Worm (Caenorhabditis elegans): Measurements from ENCODE around the gene ugt-18.
A peak's percentile ranks its signal among the peaks of the same experiment; 100 is the strongest.

The ugt-18 gene

ce11 chrV:12806190-12806589, 13.9 kb upstream of the ugt-18 start, which contains the start of gene ZC443.7:
Gene ZC443.7 (plus strand): TSS chrV:12806490.
- TF ChIP-seq unc-98 (GFP tag; IDR thresholded peaks at IDR 0.05) (no peak), nhr-20 (tag; optimal IDR thresholded peaks at IDR 0.05) (no peak), ces-1 (GFP tag; optimal IDR thresholded peaks at IDR 0.05) (no peak), ztf-4 (tag; optimal IDR thresholded peaks at IDR 0.05) (no peak), fkh-10 (GFP tag; optimal IDR thresholded peaks at IDR 0.05) (no peak), Y116A8C.19 (tag; optimal IDR thresholded peaks at IDR 0.05; ENCODE audit: borderline replicate concordance) (no peak), ceh-63 (GFP tag; optimal IDR thresholded peaks at IDR 0.05) (no peak), sptf-1 (tag; optimal IDR thresholded peaks at IDR 0.05) (no peak), lsy-2 (tag; optimal IDR thresholded peaks at IDR 0.05) (no peak), zip-4 (GFP tag; optimal IDR thresholded peaks at IDR 0.05) (no peak), vab-15 (tag; optimal IDR thresholded peaks at IDR 0.05) (no peak), nhr-28 (tag; optimal IDR thresholded peaks at IDR 0.05) (no peak), fkh-4 (tag; optimal IDR thresholded peaks at IDR 0.05; ENCODE audit: borderline replicate concordance) (no peak), efl-1 (optimal IDR thresholded peaks at IDR 0.05) (no peak), efl-1 (GFP tag; optimal IDR thresholded peaks at IDR 0.05 in 1 of 2) (no peak), aly-2 (tag; optimal IDR thresholded peaks at IDR 0.05) (no peak), blmp-1 (tag; optimal IDR thresholded peaks at IDR 0.05) (no peak)

- TF ChIP-seq fkh-8 (tag; optimal IDR thresholded peaks at IDR 0.05): no peak
- no peak for TF ChIP-seq tlp-1 (tag; optimal IDR thresholded peaks at IDR 0.05)
- TF ChIP-seq mep-1 (tag; optimal IDR thresholded peaks at IDR 0.05): no peak
- TF ChIP-seq efl-1 (optimal IDR thresholded peaks at IDR 0.05): no peak
- TF ChIP-seq efl-1 (GFP tag; optimal IDR thresholded peaks at IDR 0.05 in 1 of 2): peak in 1 of 2 experiments; percentile 54
- TF ChIP-seq ceh-90 (tag; optimal IDR thresholded peaks at IDR 0.05): no peak
- peak; percentile 65 for TF ChIP-seq nhr-85 (tag)
- TF ChIP-seq C34B4.2 (tag; optimal IDR thresholded peaks at IDR 0.05): no peak
These were observed 10.2 kb upstream of the ugt-18 start, which contains the start of gene ZC443.1 for ce11 chrV:12809876-12810275. Gene ZC443.1 (minus strand): TSS chrV:12810080.

ce11 chrV:12811126-12811525, 8.9 kb upstream of the ugt-18 start, which contains the start of gene ZC443.2:
Gene ZC443.2 (minus strand): TSS chrV:12811192.
- no peak for TF ChIP-seq lin-39 (tag; optimal IDR thresholded peaks at IDR 0.05)
- TF ChIP-seq blmp-1 (tag; optimal IDR thresholded peaks at IDR 0.05): no peak

ce11 chrV:12811810-12812209, 8.2 kb upstream of the ugt-18 start:
- TF ChIP-seq rnt-1 (tag; optimal IDR thresholded peaks at IDR 0.05): peak; percentile 4
- peak; percentile 50 for TF ChIP-seq pax-3 (tag; optimal IDR thresholded peaks at IDR 0.05)
- TF ChIP-seq ama-1 (optimal IDR thresholded peaks at IDR 0.05): peak; percentile 55
- TF ChIP-seq efl-1 (optimal IDR thresholded peaks at IDR 0.05): no peak
- peak in 1 of 2 experiments; percentile 43 for TF ChIP-seq efl-1 (GFP tag; optimal IDR thresholded peaks at IDR 0.05 in 1 of 2)
- no peak for TF ChIP-seq egl-13 (tag; optimal IDR thresholded peaks at IDR 0.05)

- TF ChIP-seq pag-3 (tag; optimal IDR thresholded peaks at IDR 0.05; ENCODE audit: borderline replicate concordance, insufficient read depth) (peak; percentile 31), hlh-17 (GFP tag; optimal IDR thresholded peaks at IDR 0.05; ENCODE audit: borderline replicate concordance) (no peak), blmp-1 (tag; optimal IDR thresholded peaks at IDR 0.05) (peak; percentile 82)
These were observed 6.0 kb upstream of the ugt-18 start, which contains the start of gene ZC443.3 for ce11 chrV:12814022-12814421. Gene ZC443.3 (minus strand): TSS chrV:12814122.

- TF ChIP-seq nhr-84 (tag; optimal IDR thresholded peaks at IDR 0.05) (no peak), xbp-1 (tag; optimal IDR thresholded peaks at IDR 0.05) (peak; percentile 47), ceh-82 (tag; optimal IDR thresholded peaks at IDR 0.05) (peak; percentile 32 to 53 (median 51)), dpl-1 (GFP tag; optimal IDR thresholded peaks at IDR 0.05) (peak; percentile 15 to 42 (median 40)), efl-3 (GFP tag; optimal IDR thresholded peaks at IDR 0.05) (no peak), aly-2 (tag; optimal IDR thresholded peaks at IDR 0.05) (no peak), elt-3 (tag; optimal IDR thresholded peaks at IDR 0.05) (no peak), nhr-71 (tag; optimal IDR thresholded peaks at IDR 0.05) (peak; percentile 87), nhr-20 (tag; optimal IDR thresholded peaks at IDR 0.05) (peak; percentile 52), vab-15 (tag; optimal IDR thresholded peaks at IDR 0.05) (no peak), swsn-7 (tag; optimal IDR thresholded peaks at IDR 0.05) (peak; percentile 70), pax-3 (tag; optimal IDR thresholded peaks at IDR 0.05) (peak; percentile 90), dsc-1 (tag; optimal IDR thresholded peaks at IDR 0.05) (peak; percentile 39), mef-2 (tag; optimal IDR thresholded peaks at IDR 0.05) (no peak), mep-1 (tag; optimal IDR thresholded peaks at IDR 0.05) (peak; percentile 0), fkh-10 (GFP tag; optimal IDR thresholded peaks at IDR 0.05) (peak; percentile 81), skn-1 (tag; optimal IDR thresholded peaks at IDR 0.05) (peak; percentile 44), zip-4 (GFP tag; optimal IDR thresholded peaks at IDR 0.05) (no peak), ztf-11 (tag; optimal IDR thresholded peaks at IDR 0.05) (peak in 1 of 2 experiments; percentile 42), fos-1 (tag; optimal IDR thresholded peaks at IDR 0.05) (peak; percentile 14)
These were observed 5.6 kb upstream of the ugt-18 start for ce11 chrV:12814481-12814882.

All from whole organism, L1 larva.